Worm (Caenorhabditis elegans) whole organism, late embryonic: ENCODE measurements around the gene K07E1.1.
A peak's percentile ranks its signal among the peaks of the same experiment; 100 is the strongest.

Experiments
- C08G9.2 ChIP-seq: sonication (generic microtip); optimal IDR thresholded peaks from 2 replicates; lab custom pipeline; 2016; ENCODE audit warnings: mild to moderate bottlenecking, missing genetic modification characterization, moderate library complexity, missing compliant biosample characterization
- C38D4.7 ChIP-seq: fragments of 200-800 bp; sonication (Bioruptor generic); optimal IDR thresholded peaks from 2 replicates; lab custom pipeline; 2018; ENCODE audit warnings: mild to moderate bottlenecking, missing genetic modification characterization, moderate library complexity, missing compliant biosample characterization
- F13H6.1 ChIP-seq: sonication (generic microtip); optimal IDR thresholded peaks from 2 replicates; lab custom pipeline; 2016; ENCODE audit warnings: missing genetic modification characterization, missing compliant biosample characterization
- K02D7.2 ChIP-seq: sonication (generic microtip); optimal IDR thresholded peaks from 2 replicates; lab custom pipeline; 2017; ENCODE audit warnings: mild to moderate bottlenecking, missing genetic modification characterization, missing compliant biosample characterization
- T23F11.4 ChIP-seq: fragments of 200-800 bp; sonication (Bioruptor generic); optimal IDR thresholded peaks from 2 replicates; lab custom pipeline; 2018; ENCODE audit warnings: mild to moderate bottlenecking, missing genetic modification characterization, missing compliant biosample characterization
- ahr-1 ChIP-seq: sonication (generic microtip); optimal IDR thresholded peaks from 2 replicates; lab custom pipeline; 2016; ENCODE audit warnings: missing genetic modification characterization, missing compliant biosample characterization
- ama-1 ChIP-seq: fragments of 150-350 bp; optimal IDR thresholded peaks from 2 replicates; lab custom pipeline; 2014
- ceh-18 ChIP-seq: sonication (generic microtip); optimal IDR thresholded peaks from 2 replicates; lab custom pipeline; 2016; ENCODE audit warnings: missing genetic modification characterization, missing compliant biosample characterization
- ceh-31 ChIP-seq: sonication (generic microtip); optimal IDR thresholded peaks from 2 replicates; lab custom pipeline; 2016; ENCODE audit warnings: missing genetic modification characterization, missing compliant biosample characterization
- ceh-34 ChIP-seq: sonication (generic microtip); optimal IDR thresholded peaks from 2 replicates; lab custom pipeline; 2016; ENCODE audit warnings: mild to moderate bottlenecking, missing genetic modification characterization, missing compliant biosample characterization
- ceh-48 ChIP-seq: sonication (generic microtip); optimal IDR thresholded peaks from 2 replicates; lab custom pipeline; 2016; ENCODE audit warnings: missing genetic modification characterization, inconsistent platforms, missing compliant biosample characterization
- ceh-6 ChIP-seq: fragments of 200-800 bp; sonication (Bioruptor generic); optimal IDR thresholded peaks from 2 replicates; lab custom pipeline; 2018; ENCODE audit warnings: mild to moderate bottlenecking, missing genetic modification characterization, missing compliant biosample characterization
- ceh-9 ChIP-seq: sonication (generic microtip); optimal IDR thresholded peaks from 2 replicates; lab custom pipeline; 2016; ENCODE audit warnings: mild to moderate bottlenecking, missing genetic modification characterization, inconsistent platforms, missing compliant biosample characterization
- dmd-4 ChIP-seq: sonication (generic microtip); optimal IDR thresholded peaks from 2 replicates; lab custom pipeline; 2016; ENCODE audit warnings: borderline replicate concordance, missing genetic modification characterization, missing compliant biosample characterization
- eyg-1 ChIP-seq: sonication (generic microtip); optimal IDR thresholded peaks from 2 replicates; lab custom pipeline; 2016; ENCODE audit warnings: missing genotype, missing genetic modification characterization, missing compliant biosample characterization
- fkh-10 ChIP-seq: fragments of 150-350 bp; optimal IDR thresholded peaks from 2 replicates; lab custom pipeline; 2014; ENCODE audit warnings: missing biosample characterization, missing genetic modification reagents, missing genetic modification characterization
- fkh-6 ChIP-seq: sonication (generic microtip); optimal IDR thresholded peaks from 2 replicates; lab custom pipeline; 2016; ENCODE audit warnings: missing genetic modification characterization, missing compliant biosample characterization
- gmeb-2 ChIP-seq: sonication (generic microtip); optimal IDR thresholded peaks from 2 replicates; lab custom pipeline; 2016; ENCODE audit warnings: missing genetic modification characterization, inconsistent platforms, missing compliant biosample characterization
- hlh-6 ChIP-seq: sonication (generic microtip); optimal IDR thresholded peaks from 2 replicates; lab custom pipeline; 2016; ENCODE audit warnings: missing genotype, missing genetic modification characterization, missing compliant biosample characterization
- lim-6 ChIP-seq: sonication (generic microtip); optimal IDR thresholded peaks from 2 replicates; lab custom pipeline; 2016; ENCODE audit warnings: missing genetic modification characterization, missing compliant biosample characterization
- nfya-1 ChIP-seq: sonication (generic microtip); optimal IDR thresholded peaks from 2 replicates; lab custom pipeline; 2017; ENCODE audit warnings: missing genetic modification characterization, mild to moderate bottlenecking, missing compliant biosample characterization, antibody characterized with exemption, moderate library complexity
- nhr-11 ChIP-seq: fragments of 150-350 bp; optimal IDR thresholded peaks from 2 replicates; lab custom pipeline; 2014; ENCODE audit warnings: missing biosample characterization, missing genetic modification characterization
- nhr-232 ChIP-seq: sonication (generic microtip); optimal IDR thresholded peaks from 2 replicates; lab custom pipeline; 2016; ENCODE audit warnings: missing genetic modification characterization, missing compliant biosample characterization
- npax-4 ChIP-seq: sonication (generic microtip); optimal IDR thresholded peaks from 2 replicates; lab custom pipeline; 2016; ENCODE audit warnings: missing genetic modification characterization, missing compliant biosample characterization
- odd-2 ChIP-seq: sonication (generic microtip); optimal IDR thresholded peaks from 2 replicates; lab custom pipeline; 2017; ENCODE audit warnings: antibody characterized with exemption, mild to moderate bottlenecking, missing genetic modification characterization, missing compliant biosample characterization
- pag-3 ChIP-seq: sonication (generic microtip); optimal IDR thresholded peaks from 2 replicates; lab custom pipeline; 2016; ENCODE audit warnings: missing compliant biosample characterization, missing genetic modification characterization, borderline replicate concordance
- pat-9 ChIP-seq: fragments of 200-800 bp; sonication (Bioruptor generic); optimal IDR thresholded peaks from 2 replicates; lab custom pipeline; 2018; ENCODE audit warnings: mild to moderate bottlenecking, missing genetic modification characterization, moderate library complexity, missing compliant biosample characterization
- pax-1 ChIP-seq: fragments of 150-350 bp; optimal IDR thresholded peaks from 2 replicates; lab custom pipeline; 2014; ENCODE audit warnings: missing biosample characterization, missing genetic modification characterization
- pha-4 ChIP-seq: fragments of 150-350 bp; optimal IDR thresholded peaks from 2 replicates; lab custom pipeline; 2018; ENCODE audit warnings: missing biosample characterization, missing genetic modification reagents, missing genetic modification characterization
- pros-1 ChIP-seq: fragments of 150-350 bp; optimal IDR thresholded peaks from 2 replicates; lab custom pipeline; 2014; ENCODE audit warnings: missing biosample characterization, missing genetic modification reagents, missing genetic modification characterization
- rnt-1 ChIP-seq: sonication (generic microtip); optimal IDR thresholded peaks from 2 replicates; lab custom pipeline; 2016; ENCODE audit warnings: missing genetic modification characterization, missing compliant biosample characterization
- sdc-2 ChIP-seq: sonication (generic microtip); optimal IDR thresholded peaks from 2 replicates; lab custom pipeline; 2016; ENCODE audit warnings: missing genotype, missing genetic modification characterization, missing compliant biosample characterization
- tbx-2 ChIP-seq: sonication (generic microtip); optimal IDR thresholded peaks from 2 replicates; lab custom pipeline; 2016; ENCODE audit warnings: missing genetic modification characterization, missing compliant biosample characterization
- ttx-3 ChIP-seq: sonication (generic microtip); optimal IDR thresholded peaks from 2 replicates; lab custom pipeline; 2016; ENCODE audit warnings: missing genetic modification reagents, missing genetic modification characterization, missing compliant biosample characterization
- unc-42 ChIP-seq: sonication (generic microtip); optimal IDR thresholded peaks from 2 replicates; lab custom pipeline; 2016; ENCODE audit warnings: missing genotype, missing genetic modification characterization, missing compliant biosample characterization
- unc-55 ChIP-seq: sonication (generic microtip); optimal IDR thresholded peaks from 2 replicates; lab custom pipeline; 2017; ENCODE audit warnings: missing biosample characterization, missing genetic modification reagents, missing genetic modification characterization
- unc-86 ChIP-seq: sonication (generic microtip); optimal IDR thresholded peaks from 2 replicates; lab custom pipeline; 2016; ENCODE audit warnings: missing genetic modification characterization, missing compliant biosample characterization
- zip-5 ChIP-seq: sonication (generic microtip); optimal IDR thresholded peaks from 2 replicates; lab custom pipeline; 2016; ENCODE audit warnings: missing genetic modification characterization, missing compliant biosample characterization

K07E1.1 gene

ce11 chrII:4518300-4518907 lies 32.5 kb upstream of the K07E1.1 start, which contains the start of gene hlh-1:
TSS of gene hlh-1 (plus strand) at chrII:4518574.
- TF ChIP-seq rnt-1 (tag; lab: Kevin White, UChicago) = peak; percentile 60
- peak; percentile 67 for TF ChIP-seq ceh-18 (tag; lab: Kevin White, UChicago)
- no peak for TF ChIP-seq ceh-6 (GFP tag; lab: Kevin White, UChicago)
- TF ChIP-seq unc-55 (GFP tag; lab: Kevin White, UChicago) = peak; percentile 95
- peak; percentile 73 for TF ChIP-seq nfya-1 (tag; lab: Kevin White, UChicago)

ce11 chrII:4519976-4520594 lies 30.8 kb upstream of the K07E1.1 start:
- no peak for TF ChIP-seq lim-6 (tag; lab: Kevin White, UChicago)
- peak; percentile 49 for TF ChIP-seq pat-9 (tag; lab: Kevin White, UChicago)
- TF ChIP-seq unc-42 (tag; lab: Kevin White, UChicago) = no peak
- no peak for TF ChIP-seq pros-1 (tag; lab: Kevin White, UChicago)
- peak; percentile 20 for TF ChIP-seq ceh-34 (tag; lab: Kevin White, UChicago)
- TF ChIP-seq pag-3 = no peak
- TF ChIP-seq odd-2 (tag; lab: Kevin White, UChicago) = no peak
- no peak for TF ChIP-seq pha-4
- TF ChIP-seq rnt-1 (tag; lab: Kevin White, UChicago) = peak; percentile 55
- peak; percentile 41 for TF ChIP-seq ceh-18 (tag; lab: Kevin White, UChicago)
- no peak for TF ChIP-seq F13H6.1 (tag; lab: Kevin White, UChicago)
- no peak for TF ChIP-seq ama-1
- TF ChIP-seq fkh-6 = no peak
- TF ChIP-seq ceh-9 (tag; lab: Kevin White, UChicago) = no peak
- no peak for TF ChIP-seq gmeb-2 (tag; lab: Kevin White, UChicago)
- peak; percentile 36 for TF ChIP-seq unc-55 (GFP tag; lab: Kevin White, UChicago)
- TF ChIP-seq unc-86 = no peak
- TF ChIP-seq nhr-232 (tag; lab: Kevin White, UChicago) = no peak
- no peak for TF ChIP-seq C08G9.2 (tag; lab: Kevin White, UChicago)
- TF ChIP-seq, all 69 proteins: peak for 5

- TF ChIP-seq ceh-9 (tag; lab: Kevin White, UChicago) = no peak
- TF ChIP-seq rnt-1 (tag; lab: Kevin White, UChicago) = no peak
- no peak for TF ChIP-seq ceh-31
- no peak for TF ChIP-seq eyg-1 (tag; lab: Kevin White, UChicago)
- TF ChIP-seq nhr-11 (tag; lab: Kevin White, UChicago) = no peak
- no peak for TF ChIP-seq ahr-1 (tag; lab: Kevin White, UChicago)
- no peak for TF ChIP-seq unc-55 (GFP tag; lab: Kevin White, UChicago)
- no peak for TF ChIP-seq sdc-2 (tag; lab: Kevin White, UChicago)
- no peak for TF ChIP-seq C38D4.7 (GFP tag; lab: Kevin White, UChicago)
Observed at ce11 chrII:4523122-4523672, 27.7 kb upstream of the K07E1.1 start, which contains the start of the genes B0304.4 and B0304.2. TSS of gene B0304.4 (minus strand) at chrII:4523222. TSS of gene B0304.2 (plus strand) at chrII:4523622.

- no peak for TF ChIP-seq nhr-232 (tag; lab: Kevin White, UChicago)
- no peak for TF ChIP-seq pax-1
- TF ChIP-seq pros-1 (tag; lab: Kevin White, UChicago) = no peak
- no peak for TF ChIP-seq unc-86
- no peak for TF ChIP-seq tbx-2 (tag; lab: Kevin White, UChicago)
- TF ChIP-seq ceh-9 (tag; lab: Kevin White, UChicago) = no peak
- TF ChIP-seq unc-55 (GFP tag; lab: Kevin White, UChicago) = no peak
- no peak for TF ChIP-seq pat-9 (tag; lab: Kevin White, UChicago)
- no peak for TF ChIP-seq ceh-18 (tag; lab: Kevin White, UChicago)
- TF ChIP-seq K02D7.2 = no peak
- TF ChIP-seq ttx-3 (tag; lab: Kevin White, UChicago) = no peak
- no peak for TF ChIP-seq ceh-48 (tag; lab: Kevin White, UChicago)
- TF ChIP-seq npax-4 (tag; lab: Kevin White, UChicago) = no peak
- no peak for TF ChIP-seq zip-5 (tag; lab: Kevin White, UChicago)
- TF ChIP-seq eyg-1 (tag; lab: Kevin White, UChicago) = no peak
- TF ChIP-seq fkh-10 (GFP tag; lab: Kevin White, UChicago) = no peak
- TF ChIP-seq T23F11.4 = no peak
- no peak for TF ChIP-seq hlh-6 (tag; lab: Kevin White, UChicago)
- TF ChIP-seq nhr-11 (tag; lab: Kevin White, UChicago) = no peak
- TF ChIP-seq dmd-4 (tag; lab: Kevin White, UChicago) = no peak
Observed at ce11 chrII:4525185-4525584, 25.7 kb upstream of the K07E1.1 start.
